Worm (Caenorhabditis elegans): ENCODE measurements around the gene C32D5.4.

Gene C32D5.4

DNA sequence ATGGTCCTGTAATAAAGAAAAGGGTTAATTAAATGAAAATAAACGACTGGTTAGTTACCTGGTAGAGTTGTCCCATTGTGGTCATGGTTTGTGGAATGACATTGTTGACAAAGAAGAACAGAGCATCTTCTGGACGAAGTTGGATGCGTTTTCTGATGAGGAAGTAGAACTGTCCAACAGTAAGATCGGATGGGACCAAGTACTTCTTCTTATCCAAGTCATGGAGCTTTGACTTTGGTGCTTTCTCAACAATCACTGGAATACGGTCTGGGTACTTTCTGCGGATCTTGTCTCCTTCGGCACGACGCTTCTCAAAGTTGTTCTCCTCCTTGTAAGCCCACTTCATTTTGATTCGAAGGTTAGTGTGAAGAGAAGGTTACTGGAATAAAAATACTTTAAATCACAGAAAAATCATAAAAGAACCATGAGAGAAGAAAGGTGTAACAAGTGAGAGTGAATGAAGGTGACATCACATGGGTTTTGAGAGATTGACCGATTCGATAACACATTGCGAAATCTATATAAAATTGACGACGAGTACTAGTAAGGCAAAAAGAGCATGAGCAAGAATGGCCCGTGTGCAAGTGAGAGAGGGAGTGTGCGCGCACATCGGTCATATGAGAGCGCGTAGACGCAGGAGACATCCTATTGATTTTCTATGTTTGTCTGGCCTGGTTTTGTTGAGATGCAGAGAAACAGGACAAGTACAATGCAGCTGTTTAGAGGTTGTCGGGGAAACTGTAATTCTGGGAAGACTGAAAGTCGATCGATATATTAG lies 24.7 kb upstream of the C32D5.4 start, which contains the start of gene lgg-1 (continued):
- TF ChIP-seq C06A6.2 (GFP tag; conservative IDR thresholded peaks at IDR 0.05) (no peak), repo-1 (tag; optimal IDR thresholded peaks at IDR 0.05) (no peak), aptf-2 (GFP tag; conservative IDR thresholded peaks at IDR 0.05) (peak; percentile 58; the same call in 1 of the 2 replicates), unc-130 (GFP tag; optimal IDR thresholded peaks at IDR 0.05) (no peak), F49E8.2 (tag; optimal IDR thresholded peaks at IDR 0.05; ENCODE audit: insufficient read depth) (no peak), F57A8.1 (GFP tag; optimal IDR thresholded peaks at IDR 0.05) (peak; percentile 0), K12H6.12 (tag; optimal IDR thresholded peaks at IDR 0.05) (peak; percentile 68), nfya-1 (tag; optimal IDR thresholded peaks at IDR 0.05; ENCODE audit: borderline replicate concordance, insufficient read depth) (no peak), F57C9.4 (tag; optimal IDR thresholded peaks at IDR 0.05) (no peak), hlh-12 (tag; optimal IDR thresholded peaks at IDR 0.05) (no peak), ztf-6 (GFP tag; IDR thresholded peaks at IDR 0.05) (0 out of 2 replicates have a peak, but pooled peaks have one; percentile 23), him-1 (tag; optimal IDR thresholded peaks at IDR 0.05) (no peak), nhr-120 (GFP tag; IDR thresholded peaks at IDR 0.05) (no peak), efl-1 (GFP tag; optimal IDR thresholded peaks at IDR 0.05) (no peak), F23B12.7 (tag; optimal IDR thresholded peaks at IDR 0.05; ENCODE audit: insufficient read depth) (no peak), gei-17 (GFP tag; optimal IDR thresholded peaks at IDR 0.05) (no peak), ceh-79 (tag; optimal IDR thresholded peaks at IDR 0.05) (no peak), ztf-3 (GFP tag; optimal IDR thresholded peaks at IDR 0.05) (peak; percentile 54), ccch-3 (GFP tag; optimal IDR thresholded peaks at IDR 0.05) (no peak), hmg-20 (GFP tag; IDR thresholded peaks at IDR 0.05) (peak; percentile 6; the same call in 1 of the 2 replicates), egl-44 (GFP tag; IDR thresholded peaks at IDR 0.05) (no peak; the same call in 1 of the 2 replicates), ztf-18 (tag; optimal IDR thresholded peaks at IDR 0.05) (no peak), ztf-22 (GFP tag; optimal IDR thresholded peaks at IDR 0.05) (no peak), bed-2 (GFP tag; IDR thresholded peaks at IDR 0.05) (peak; percentile 54; the same call in 1 of the 2 replicates), zfh-2 (GFP tag; conservative IDR thresholded peaks at IDR 0.05) (no peak; the same call in 1 of the 2 replicates), madf-6 (GFP tag; IDR thresholded peaks at IDR 0.05) (peak; percentile 33; the same call in 1 of the 2 replicates), sptf-2 (GFP tag; optimal IDR thresholded peaks at IDR 0.05) (no peak), sdz-38 (tag; optimal IDR thresholded peaks at IDR 0.05) (no peak), lin-35 (GFP tag; optimal IDR thresholded peaks at IDR 0.05) (peak in 1 of 3 experiments; percentile 60), Y95B8A.8 (GFP tag; IDR thresholded peaks at IDR 0.05) (peak; percentile 72), xnd-1 (tag; optimal IDR thresholded peaks at IDR 0.05) (no peak), die-1 (tag; optimal IDR thresholded peaks at IDR 0.05) (no peak), F22D6.2 (tag; optimal IDR thresholded peaks at IDR 0.05) (no peak), zim-3 (tag; optimal IDR thresholded peaks at IDR 0.05) (peak; percentile 57), snpc-3.4 (tag; optimal IDR thresholded peaks at IDR 0.05) (no peak), nhr-179 (tag; optimal IDR thresholded peaks at IDR 0.05) (no peak), madf-8 (GFP tag; conservative IDR thresholded peaks at IDR 0.05) (no peak), ztf-28 (GFP tag; IDR thresholded peaks at IDR 0.05) (no peak), cebp-1 (GFP tag; IDR thresholded peaks at IDR 0.05) (peak; percentile 87), cebp-1 (tag; optimal IDR thresholded peaks at IDR 0.05) (peak; percentile 96), bed-1 (GFP tag; IDR thresholded peaks at IDR 0.05) (no peak), rcor-1 (GFP tag; IDR thresholded peaks at IDR 0.05) (no peak), egrh-3 (GFP tag; IDR thresholded peaks at IDR 0.05) (peak; percentile 29; the same call in 1 of the 2 replicates), snpc-4 (GFP tag; optimal IDR thresholded peaks at IDR 0.05) (no peak), snpc-4 (tag; optimal IDR thresholded peaks at IDR 0.05) (peak in 3 of 4 experiments; percentile 1 to 12 (median 10)), T07F8.4 (tag; optimal IDR thresholded peaks at IDR 0.05) (no peak), C17E4.6 (GFP tag; IDR thresholded peaks at IDR 0.05) (no peak; the same call in 1 of the 2 replicates)

All from whole organism, young adult.